Fruit fly (Drosophila melanogaster) whole organism, prepupa: ENCODE results near the gene eIF4EHP.

ENCODE experiments used
- Blimp-1 ChIP-seq: fragments of 200-800 bp; sonication (Bioruptor generic); optimal IDR thresholded peaks from 3 replicates; lab custom pipeline; 2017; ENCODE audit warnings: missing biosample characterization, missing genetic modification characterization, mild to moderate bottlenecking, moderate library complexity, missing genetic modification reagents
- CG16779 ChIP-seq: fragments of 200-800 bp; sonication (Bioruptor generic); optimal IDR thresholded peaks from 3 replicates; lab custom pipeline; 2017; ENCODE audit warnings: missing biosample characterization, mild to moderate bottlenecking, missing genetic modification characterization
- CG3032 ChIP-seq: fragments of 200-800 bp; optimal IDR thresholded peaks from 2 replicates; lab custom pipeline; 2019; ENCODE audit warnings: missing biosample characterization, mild to moderate bottlenecking, missing genetic modification characterization, moderate library complexity
- CG31627 ChIP-seq: fragments of 200-800 bp; sonication (Bioruptor generic); optimal IDR thresholded peaks from 3 replicates; lab custom pipeline; 2016; ENCODE audit warnings: missing biosample characterization, missing genetic modification characterization
- CG6276 ChIP-seq: fragments of 200-800 bp; sonication (Bioruptor generic); optimal IDR thresholded peaks from 2 replicates; lab custom pipeline; 2017; ENCODE audit warnings: missing biosample characterization, mild to moderate bottlenecking, missing genetic modification characterization
- CG6792 ChIP-seq: fragments of 200-800 bp; sonication (Bioruptor generic); optimal IDR thresholded peaks from 3 replicates; lab custom pipeline; 2016; ENCODE audit warnings: missing biosample characterization, missing genetic modification characterization
- CG6808 ChIP-seq: fragments of 200-800 bp; sonication (Bioruptor generic); optimal IDR thresholded peaks from 3 replicates; lab custom pipeline; 2017; ENCODE audit warnings: missing biosample characterization, missing genetic modification characterization, mild to moderate bottlenecking, moderate library complexity, missing genetic modification reagents
- CG6854 ChIP-seq: fragments of 200-800 bp; sonication (Bioruptor generic); optimal IDR thresholded peaks from 2 replicates; lab custom pipeline; 2017; ENCODE audit warnings: missing biosample characterization, mild to moderate bottlenecking, missing genetic modification characterization
- CG7368 ChIP-seq: fragments of 200-800 bp; sonication (Bioruptor generic); optimal IDR thresholded peaks from 3 replicates; lab custom pipeline; 2016; ENCODE audit warnings: missing biosample characterization, missing genetic modification characterization
- CG8119 ChIP-seq: fragments of 200-800 bp; sonication (Bioruptor generic); IDR thresholded peaks from 3 replicates; pipeline ENCODE4 v1.3.6; 2022; ENCODE audit warnings: missing biosample characterization, missing genetic modification characterization
- CG8319 ChIP-seq: fragments of 200-800 bp; sonication (Bioruptor generic); optimal IDR thresholded peaks from 3 replicates; lab custom pipeline; 2016; ENCODE audit warnings: missing biosample characterization, missing genetic modification characterization
- CG8632 ChIP-seq: fragments of 200-800 bp; sonication (Bioruptor generic); optimal IDR thresholded peaks from 3 replicates; lab custom pipeline; 2016; ENCODE audit warnings: missing biosample characterization, missing genetic modification characterization
- Eip78C ChIP-seq: fragments of 200-800 bp; sonication (Bioruptor generic); peaks from one replicate; lab custom pipeline; 2016; ENCODE audit warnings: missing biosample characterization, missing genetic modification characterization
- Ets96B ChIP-seq: fragments of 200-800 bp; optimal IDR thresholded peaks from 2 replicates; lab custom pipeline; 2019; ENCODE audit warnings: missing biosample characterization, mild to moderate bottlenecking, missing genetic modification characterization, moderate library complexity
- Gug ChIP-seq: fragments of 200-800 bp; sonication (Bioruptor generic); IDR thresholded peaks from 2 replicates; pipeline ENCODE4 v1.3.6; 2022; ENCODE audit warnings: missing biosample characterization, missing genetic modification characterization
- Hr39 ChIP-seq: fragments of 200-800 bp; sonication (Bioruptor generic); optimal IDR thresholded peaks from 2 replicates; lab custom pipeline; 2016; ENCODE audit warnings: missing biosample characterization, missing genetic modification characterization
- Hr4 ChIP-seq: fragments of 200-800 bp; sonication (Bioruptor generic); optimal IDR thresholded peaks from 3 replicates; lab custom pipeline; 2016; ENCODE audit warnings: missing biosample characterization, missing genetic modification characterization
- Lpt ChIP-seq: fragments of 200-800 bp; sonication (Bioruptor generic); optimal IDR thresholded peaks from 3 replicates; lab custom pipeline; 2016; ENCODE audit warnings: missing biosample characterization, missing genetic modification characterization
- Met ChIP-seq: fragments of 200-800 bp; sonication (Bioruptor generic); optimal IDR thresholded peaks from 3 replicates; lab custom pipeline; 2016; ENCODE audit warnings: missing biosample characterization, missing genetic modification characterization
- OdsH ChIP-seq: fragments of 200-800 bp; sonication (Bioruptor generic); optimal IDR thresholded peaks from 3 replicates; lab custom pipeline; 2016; ENCODE audit warnings: missing biosample characterization, missing genetic modification characterization
- Sox102F ChIP-seq: fragments of 200-800 bp; sonication (Bioruptor generic); optimal IDR thresholded peaks from 2 replicates; lab custom pipeline; 2016; ENCODE audit warnings: missing biosample characterization, mild to moderate bottlenecking, missing genetic modification characterization
- Sox15 ChIP-seq: fragments of 200-800 bp; sonication (Bioruptor generic); optimal IDR thresholded peaks from 3 replicates; lab custom pipeline; 2016; ENCODE audit warnings: missing biosample characterization, missing genetic modification characterization
- achi ChIP-seq: fragments of 200-800 bp; sonication (Bioruptor generic); optimal IDR thresholded peaks from 3 replicates; lab custom pipeline; 2016; ENCODE audit warnings: missing biosample characterization, missing genetic modification characterization
- acj6 ChIP-seq: fragments of 200-800 bp; sonication (Bioruptor generic); optimal IDR thresholded peaks from 3 replicates; lab custom pipeline; 2016; ENCODE audit warnings: missing biosample characterization, missing genetic modification characterization
- dac ChIP-seq: fragments of 200-800 bp; sonication (Bioruptor generic); optimal IDR thresholded peaks from 2 replicates; lab custom pipeline; 2017; ENCODE audit warnings: missing biosample characterization, mild to moderate bottlenecking, missing genetic modification characterization
- dsx ChIP-seq: fragments of 200-800 bp; optimal IDR thresholded peaks from 3 replicates; lab custom pipeline; 2019; ENCODE audit warnings: missing biosample characterization, mild to moderate bottlenecking, missing genetic modification characterization, moderate library complexity; ENCODE audit not compliant: poor library complexity, severe bottlenecking
- esn ChIP-seq: fragments of 200-800 bp; sonication (Bioruptor generic); optimal IDR thresholded peaks from 2 replicates; lab custom pipeline; 2016; ENCODE audit warnings: missing biosample characterization, mild to moderate bottlenecking, missing genetic modification characterization, moderate library complexity
- fkh ChIP-seq: fragments of 200-800 bp; sonication (Bioruptor generic); optimal IDR thresholded peaks from 3 replicates; lab custom pipeline; 2017; ENCODE audit warnings: missing biosample characterization, mild to moderate bottlenecking, missing genetic modification characterization, moderate library complexity
- pdm3 ChIP-seq: fragments of 200-800 bp; sonication (Bioruptor generic); optimal IDR thresholded peaks from 3 replicates; lab custom pipeline; 2016; ENCODE audit warnings: missing biosample characterization, missing genetic modification characterization
- salr ChIP-seq, 2 experiments: fragments of 200-800 bp; sonication (Bioruptor generic); optimal IDR thresholded peaks; 3 replicates each; lab custom pipeline; 2016 to 2018; ENCODE audit warnings: missing biosample characterization in 2 of 2, missing genetic modification characterization in 2 of 2, mild to moderate bottlenecking in 1 of 2
- ss ChIP-seq, 2 experiments: fragments of 200-800 bp; sonication (Bioruptor generic); optimal IDR thresholded peaks; 2 replicates in 1 of 2; 3 replicates in 1 of 2; lab custom pipeline; 2017 to 2018; ENCODE audit warnings: mild to moderate bottlenecking in 2 of 2, missing biosample characterization in 2 of 2, missing genetic modification characterization in 2 of 2, moderate library complexity in 1 of 2
- topi ChIP-seq: fragments of 200-800 bp; sonication (Bioruptor generic); optimal IDR thresholded peaks from 3 replicates; lab custom pipeline; 2016; ENCODE audit warnings: missing biosample characterization, missing genetic modification characterization

eIF4EHP gene

dm6 chr3R:24099039-24100026 is 9.4 kb downstream of the eIF4EHP start (continued):
- TF ChIP-seq salr (GFP tag; optimal IDR thresholded peaks at IDR 0.05; lab: Kevin White, UChicago) = peak; percentile 33 to 66
- TF ChIP-seq CG6792 (GFP tag; lab: Kevin White, UChicago) = peak; percentile 41
- peak; percentile 65 for TF ChIP-seq Ets96B (tag; lab: Kevin White, UChicago)
- TF ChIP-seq Hr4 = peak; percentile 68
- TF ChIP-seq ss (GFP tag; optimal IDR thresholded peaks at IDR 0.05; lab: Kevin White, UChicago) = peak in 1 of 2 experiments; percentile 21
- TF ChIP-seq esn = peak; percentile 76
- TF ChIP-seq CG6854 = no peak
- TF ChIP-seq CG7368 = peak; percentile 72
- TF ChIP-seq CG16779 = no peak
- peak; percentile 87 for TF ChIP-seq Hr39 (GFP tag; lab: Kevin White, UChicago)

dm6 chr3R:24093430-24093829 is 15.3 kb downstream of the eIF4EHP start:
- no peak for TF ChIP-seq Sox102F
- no peak for TF ChIP-seq esn
- TF ChIP-seq CG6276 (GFP tag; lab: Kevin White, UChicago) = no peak
- TF ChIP-seq Gug (GFP tag; lab: Robert Waterston, UW) = no peak
- TF ChIP-seq acj6 (GFP tag; lab: Kevin White, UChicago) = no peak
- no peak for TF ChIP-seq topi (GFP tag; lab: Kevin White, UChicago)
- no peak for TF ChIP-seq salr (GFP tag; optimal IDR thresholded peaks at IDR 0.05; lab: Kevin White, UChicago)
- peak; percentile 2 for TF ChIP-seq Hr4
- peak; percentile 53 for TF ChIP-seq Eip78C (GFP tag; lab: Kevin White, UChicago)
- TF ChIP-seq Lpt = no peak
- no peak for TF ChIP-seq Met

DNA sequence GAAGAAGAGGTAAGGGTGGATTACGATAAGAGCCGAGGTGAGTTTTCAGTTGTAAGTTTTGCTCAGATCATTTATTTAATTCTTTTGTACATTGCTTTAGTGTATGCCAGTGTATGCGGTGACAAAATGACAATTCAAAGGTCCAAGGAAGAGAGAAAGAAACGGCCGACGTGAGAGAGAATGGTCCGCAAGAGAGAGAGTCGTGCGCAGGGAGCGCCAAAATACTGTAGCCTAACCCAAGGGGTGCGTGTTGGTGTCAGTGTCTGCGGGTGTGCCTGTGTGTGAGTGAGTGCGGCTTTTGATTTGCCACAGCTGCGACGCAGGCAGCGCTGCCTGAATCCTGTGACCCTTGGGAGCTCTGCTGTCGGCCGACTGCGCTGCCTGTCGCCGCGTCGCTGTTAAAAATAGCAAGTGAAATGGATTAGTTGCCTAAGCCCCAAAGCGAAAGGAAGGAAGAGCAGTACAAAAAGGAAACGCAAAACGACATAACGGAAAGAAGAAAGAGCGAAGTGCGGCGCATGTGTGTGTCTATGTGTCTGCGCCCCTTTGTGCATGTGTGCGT is 16.1 kb downstream of the eIF4EHP start:
- TF ChIP-seq CG7368 = no peak
- no peak for TF ChIP-seq OdsH (GFP tag; lab: Kevin White, UChicago)
- TF ChIP-seq achi = no peak
- no peak for TF ChIP-seq Blimp-1 (GFP tag; lab: Kevin White, UChicago)
- TF ChIP-seq ss (GFP tag; optimal IDR thresholded peaks at IDR 0.05; lab: Kevin White, UChicago) = peak in 1 of 2 experiments; percentile 18
- TF ChIP-seq CG6792 (GFP tag; lab: Kevin White, UChicago) = no peak
- no peak for TF ChIP-seq Lpt
- no peak for TF ChIP-seq dac (GFP tag; lab: Kevin White, UChicago)
- no peak for TF ChIP-seq Hr39 (GFP tag; lab: Kevin White, UChicago)
- peak; percentile 18 for TF ChIP-seq CG6808 (GFP tag; lab: Kevin White, UChicago)
- no peak for TF ChIP-seq CG8119

DNA sequence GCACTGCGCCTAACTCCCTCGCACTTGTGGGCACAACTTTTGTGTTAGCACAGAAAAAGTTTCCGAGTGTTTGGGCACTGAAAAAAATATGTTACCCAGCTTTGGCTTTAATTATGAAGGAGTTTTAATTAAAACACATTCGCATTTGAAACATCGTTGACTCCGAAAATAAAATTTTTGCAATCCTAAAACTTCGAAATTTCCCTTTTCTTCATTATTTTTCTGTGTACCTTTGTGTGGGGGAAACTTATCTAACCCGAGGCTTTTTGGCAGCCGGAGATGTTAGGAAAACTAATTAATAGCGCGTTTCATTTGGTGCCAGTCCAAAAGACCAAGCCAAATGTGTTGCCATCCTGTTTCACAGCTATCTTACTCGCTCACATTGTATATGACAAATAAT is 17.1 kb downstream of the eIF4EHP start:
- TF ChIP-seq CG31627 = no peak
- TF ChIP-seq CG6276 (GFP tag; lab: Kevin White, UChicago) = no peak
- no peak for TF ChIP-seq pdm3 (GFP tag; lab: Kevin White, UChicago)
- no peak for TF ChIP-seq dsx (GFP tag; lab: Kevin White, UChicago)
- no peak for TF ChIP-seq Sox15 (GFP tag; lab: Kevin White, UChicago)
- TF ChIP-seq CG8632 = no peak
- TF ChIP-seq acj6 (GFP tag; lab: Kevin White, UChicago) = no peak

- TF ChIP-seq CG8319 (GFP tag; lab: Kevin White, UChicago) (no peak), fkh (GFP tag; lab: Kevin White, UChicago) (peak; percentile 21), CG3032 (tag; lab: Kevin White, UChicago) (no peak)
Observed at dm6 chr3R:24090143-24090542, 18.6 kb downstream of the eIF4EHP start.
